Fruit fly (Drosophila melanogaster) whole organism, pupa: Measurements from ENCODE around the gene Osi4.

Source experiments
- CG10348 ChIP-seq: fragments of 200-800 bp; sonication (Bioruptor generic); IDR thresholded peaks from 2 replicates; pipeline ENCODE4 v1.3.6; 2022; ENCODE audit warnings: missing biosample characterization, missing genetic modification characterization
- CG12605 ChIP-seq: fragments of 200-800 bp; sonication (Bioruptor generic); IDR thresholded peaks from 2 replicates; pipeline ENCODE4 v1.3.6; 2022; ENCODE audit warnings: missing biosample characterization, missing genetic modification characterization
- CG34367 ChIP-seq: fragments of 200-800 bp; sonication (Bioruptor generic); optimal IDR thresholded peaks from 2 replicates; lab custom pipeline; 2018; ENCODE audit warnings: missing biosample characterization, mild to moderate bottlenecking, missing genetic modification characterization
- D1 ChIP-seq: fragments of 200-800 bp; sonication (Bioruptor generic); optimal IDR thresholded peaks from 2 replicates; lab custom pipeline; 2018; ENCODE audit warnings: missing biosample characterization, mild to moderate bottlenecking, missing genetic modification characterization, moderate library complexity
- EcR ChIP-seq: fragments of 200-800 bp; sonication (Bioruptor generic); optimal IDR thresholded peaks from 3 replicates; lab custom pipeline; 2019; ENCODE audit warnings: missing biosample characterization, missing genetic modification characterization, mild to moderate bottlenecking, moderate library complexity, missing genetic modification reagents
- Ets98B ChIP-seq: fragments of 200-800 bp; sonication (Bioruptor generic); IDR thresholded peaks from 2 replicates; pipeline ENCODE4 v1.3.6; 2022; ENCODE audit warnings: missing biosample characterization, missing genetic modification characterization
- Pif1A ChIP-seq: fragments of 200-800 bp; sonication (Bioruptor generic); optimal IDR thresholded peaks from 3 replicates; lab custom pipeline; 2016; ENCODE audit warnings: missing biosample characterization, missing genetic modification characterization
- Pif1B ChIP-seq: fragments of 200-800 bp; sonication (Bioruptor generic); optimal IDR thresholded peaks from 3 replicates; lab custom pipeline; 2016; ENCODE audit warnings: missing biosample characterization, missing genetic modification characterization
- fd96Ca ChIP-seq: fragments of 200-800 bp; sonication (Bioruptor generic); IDR thresholded peaks from 3 replicates; pipeline ENCODE4 v1.3.6; 2022; ENCODE audit warnings: missing biosample characterization, missing genetic modification characterization
- gl ChIP-seq: fragments of 200-800 bp; sonication (Bioruptor generic); optimal IDR thresholded peaks from 2 replicates; lab custom pipeline; 2018; ENCODE audit warnings: missing biosample characterization, mild to moderate bottlenecking, missing genetic modification characterization

- TF ChIP-seq fd96Ca (GFP tag; lab: Robert Waterston, UW) (no peak), CG12605 (GFP tag; lab: Robert Waterston, UW) (no peak), Ets98B (no peak), gl (no peak), CG10348 (GFP tag; lab: Robert Waterston, UW) (no peak), EcR (no peak), Pif1A (GFP tag; lab: Kevin White, UChicago) (no peak), CG34367 (tag; lab: Kevin White, UChicago) (no peak), Pif1B (GFP tag; lab: Kevin White, UChicago) (no peak), D1 (tag; lab: Kevin White, UChicago) (no peak)
Observed at dm6 chr3R:6226997-6227562, 5.5 kb upstream of the Osi4 start, which contains the start of gene Osi5.
